Worm (Caenorhabditis elegans): Measurements from ENCODE around the gene his-72.

The his-72 gene

ce11 chrIII:12399709-12400108 is 30.9 kb upstream of the his-72 start (continued):
- peak; percentile 28; the same call in 1 of the 2 replicates for TF ChIP-seq madf-6 (GFP tag; IDR thresholded peaks at IDR 0.05)
- no peak for TF ChIP-seq xnd-1 (tag; optimal IDR thresholded peaks at IDR 0.05)
- no peak for TF ChIP-seq F33H1.4 (GFP tag; IDR thresholded peaks at IDR 0.05)
- TF ChIP-seq F10E7.11 (tag; optimal IDR thresholded peaks at IDR 0.05), result no peak
- no peak for TF ChIP-seq F23B12.7 (tag; optimal IDR thresholded peaks at IDR 0.05; ENCODE audit: insufficient read depth)
- TF ChIP-seq sea-2 (GFP tag; IDR thresholded peaks at IDR 0.05), result no peak
- peak; percentile 55 for TF ChIP-seq chd-7 (tag; optimal IDR thresholded peaks at IDR 0.05)
- no peak for TF ChIP-seq Y53G8AR.9 (GFP tag; conservative IDR thresholded peaks at IDR 0.05)
- TF ChIP-seq repo-1 (tag; optimal IDR thresholded peaks at IDR 0.05), result peak; percentile 11
- TF ChIP-seq rec-8 (tag; optimal IDR thresholded peaks at IDR 0.05), result peak in 1 of 2 experiments; percentile 27
- TF ChIP-seq nfyb-1 (GFP tag; IDR thresholded peaks at IDR 0.05), result peak; percentile 44; the same call in 1 of the 2 replicates
- no peak for TF ChIP-seq ama-1 (optimal IDR thresholded peaks at IDR 0.05)
- TF ChIP-seq ama-1 (GFP tag; optimal IDR thresholded peaks at IDR 0.05), result no peak
- peak; percentile 49 for TF ChIP-seq nhr-90 (tag; optimal IDR thresholded peaks at IDR 0.05)
- peak; percentile 70 for TF ChIP-seq die-1 (tag; optimal IDR thresholded peaks at IDR 0.05)
- TF ChIP-seq ceh-27 (GFP tag; optimal IDR thresholded peaks at IDR 0.05), result no peak
- no peak for TF ChIP-seq egl-44 (GFP tag; IDR thresholded peaks at IDR 0.05)
- peak; percentile 10 for TF ChIP-seq ztf-26 (tag; optimal IDR thresholded peaks at IDR 0.05)
- 0 out of 2 replicates have a peak, but pooled peaks have one; percentile 25 for TF ChIP-seq C17E4.6 (GFP tag; IDR thresholded peaks at IDR 0.05)
- no peak for TF ChIP-seq unc-130 (GFP tag; optimal IDR thresholded peaks at IDR 0.05)
- TF ChIP-seq fkh-3 (tag; optimal IDR thresholded peaks at IDR 0.05), result no peak
- TF ChIP-seq hmg-20 (GFP tag; IDR thresholded peaks at IDR 0.05), result peak; percentile 50; the same call in 1 of the 2 replicates
- no peak for TF ChIP-seq F39B2.1 (GFP tag; IDR thresholded peaks at IDR 0.05)

DNA sequence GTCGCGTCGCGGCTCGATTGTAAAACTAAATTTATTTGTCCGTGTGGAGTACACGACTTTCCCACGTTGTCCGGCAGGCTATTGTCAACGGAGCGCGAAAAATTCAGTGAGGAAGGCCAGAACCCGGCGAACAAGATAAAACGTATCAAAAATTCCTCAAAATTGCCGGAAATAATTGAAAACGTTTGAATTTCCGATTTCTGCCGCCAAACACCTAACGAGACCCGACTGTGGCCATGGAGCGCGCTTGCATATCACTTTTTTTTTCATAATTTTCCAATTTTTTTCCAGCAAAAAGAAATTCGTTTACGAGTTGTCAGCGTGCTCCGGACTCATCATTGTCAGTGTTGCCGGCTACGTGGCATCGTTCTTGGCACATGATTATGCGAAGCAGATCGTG is 29.6 kb upstream of the his-72 start:
- TF ChIP-seq nhr-27 (tag; optimal IDR thresholded peaks at IDR 0.05), result no peak
- 0 out of 2 replicates have a peak, but pooled peaks have one; percentile 34 for TF ChIP-seq nfyb-1 (GFP tag; IDR thresholded peaks at IDR 0.05)
- TF ChIP-seq ztf-28 (GFP tag; IDR thresholded peaks at IDR 0.05), result 0 out of 2 replicates have a peak, but pooled peaks have one; percentile 46
- TF ChIP-seq athp-1 (tag; optimal IDR thresholded peaks at IDR 0.05), result no peak
- TF ChIP-seq B0336.3 (GFP tag; IDR thresholded peaks at IDR 0.05), result 0 out of 2 replicates have a peak, but pooled peaks have one; percentile 14
- no peak for TF ChIP-seq hrde-1 (tag; optimal IDR thresholded peaks at IDR 0.05; ENCODE audit: borderline replicate concordance)
- TF ChIP-seq unc-130 (GFP tag; optimal IDR thresholded peaks at IDR 0.05), result no peak
- 0 out of 2 replicates have a peak, but pooled peaks have one; percentile 9 for TF ChIP-seq madf-6 (GFP tag; IDR thresholded peaks at IDR 0.05)

DNA sequence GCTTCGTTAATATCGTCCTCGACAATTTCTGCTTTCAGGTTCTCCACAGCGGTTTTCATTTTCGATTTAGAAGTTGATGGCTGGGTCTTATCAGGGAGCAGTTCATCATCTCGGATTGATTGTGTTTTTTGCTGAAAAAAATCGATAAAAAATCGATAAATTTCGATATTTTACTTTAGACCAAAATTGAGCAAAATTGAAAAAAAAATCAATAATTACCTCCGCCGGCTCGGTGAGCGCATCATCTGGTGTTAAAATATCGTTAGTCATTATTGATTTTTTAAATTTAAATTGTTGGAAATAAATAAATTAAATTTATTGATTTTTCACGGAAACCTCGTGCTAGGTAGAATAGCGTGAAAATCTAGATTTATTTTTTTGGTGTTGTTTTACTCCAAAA is 26.2 kb upstream of the his-72 start, which contains the start of gene Y49E10.10:
Gene Y49E10.10, plus strand, starts transcription at position 381 of the 400 bp plus-strand sequence.
- TF ChIP-seq gei-17 (GFP tag; optimal IDR thresholded peaks at IDR 0.05) (no peak), snpc-1.1 (tag; optimal IDR thresholded peaks at IDR 0.05; ENCODE audit: insufficient read depth) (no peak), F37B4.10 (GFP tag; IDR thresholded peaks at IDR 0.05) (no peak), xnd-1 (tag; optimal IDR thresholded peaks at IDR 0.05) (no peak), D2030.7 (GFP tag; IDR thresholded peaks at IDR 0.05) (no peak), lin-54 (GFP tag; optimal IDR thresholded peaks at IDR 0.05) (no peak), F22D6.2 (tag; optimal IDR thresholded peaks at IDR 0.05) (no peak), Y53G8AR.9 (GFP tag; conservative IDR thresholded peaks at IDR 0.05) (no peak), F49E8.2 (tag; optimal IDR thresholded peaks at IDR 0.05; ENCODE audit: insufficient read depth) (no peak)
